Worm (Caenorhabditis elegans): ENCODE data around the gene F31E3.6.

The F31E3.6 gene

DNA sequence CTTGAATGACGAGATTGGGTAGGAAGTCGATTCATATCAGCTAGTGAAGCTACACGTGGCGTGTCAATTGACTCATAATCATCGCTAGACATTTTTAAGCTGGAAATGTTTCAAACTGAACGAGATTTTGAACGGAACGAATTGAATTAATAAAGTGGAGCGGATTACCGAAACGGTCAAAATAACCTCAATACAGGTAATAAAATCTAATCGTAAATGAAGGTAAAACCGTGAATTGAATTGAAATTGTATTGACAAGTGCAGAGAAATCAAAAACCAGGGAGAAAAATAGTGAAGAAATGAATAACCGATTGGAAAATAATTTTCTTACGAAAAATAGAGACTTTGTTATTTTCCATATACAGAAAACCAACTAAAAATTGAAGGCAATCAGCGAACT lies 47.2 kb downstream of the F31E3.6 start, which contains the start of gene cyk-1:
Gene cyk-1, minus strand, starts transcription at position 101 of the 400 bp plus-strand sequence.
- TF ChIP-seq R02D3.7 (tag; optimal IDR thresholded peaks at IDR 0.05) (no peak), ZK546.5 (tag; optimal IDR thresholded peaks at IDR 0.05) (no peak), fos-1 (tag; optimal IDR thresholded peaks at IDR 0.05) (no peak), blmp-1 (tag; optimal IDR thresholded peaks at IDR 0.05; ENCODE audit: insufficient read depth) (no peak)

DNA sequence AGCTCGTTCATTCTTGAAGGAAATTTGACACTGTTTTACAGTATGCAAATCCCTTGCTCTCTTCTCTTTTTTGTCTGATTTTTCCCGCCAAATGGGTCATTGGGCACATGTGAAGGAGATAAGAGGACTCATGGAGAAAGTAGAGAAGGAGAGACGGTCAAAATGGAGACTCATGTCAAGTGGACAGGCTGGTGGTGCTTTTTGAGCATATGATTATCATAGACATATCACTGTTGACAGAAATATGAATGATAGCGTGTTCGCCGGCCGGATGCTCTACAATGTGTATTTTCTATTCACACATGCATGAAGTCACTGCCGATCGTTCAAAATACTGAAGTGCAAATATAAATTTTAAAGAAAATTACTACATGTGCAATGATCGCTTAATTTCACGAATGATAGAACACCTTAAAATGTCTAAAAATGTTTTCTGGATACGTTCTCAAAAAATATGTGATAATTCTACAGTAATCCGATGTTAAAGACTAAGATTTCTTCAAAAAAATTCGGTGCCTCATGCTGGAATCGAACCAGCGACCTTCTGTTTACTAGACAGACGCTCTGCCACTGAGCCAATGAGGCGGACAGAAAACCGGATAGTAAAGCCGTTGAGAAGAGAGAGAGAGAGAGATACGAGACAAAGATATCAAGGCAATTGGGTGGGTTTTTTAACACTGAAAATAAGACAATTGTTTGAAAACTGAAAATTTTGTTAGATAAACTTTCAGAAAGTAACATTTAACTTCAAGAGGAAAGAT lies 48.3 kb downstream of the F31E3.6 start:
- peak; percentile 38 for TF ChIP-seq F13H6.1 (tag; optimal IDR thresholded peaks at IDR 0.05)
- no peak for TF ChIP-seq ztf-11 (tag; optimal IDR thresholded peaks at IDR 0.05)
- peak; percentile 18 for TF ChIP-seq sma-3 (GFP tag; optimal IDR thresholded peaks at IDR 0.05)
- TF ChIP-seq R02D3.7 (tag; optimal IDR thresholded peaks at IDR 0.05), result no peak
- TF ChIP-seq sma-9 (GFP tag; optimal IDR thresholded peaks at IDR 0.05), result peak; percentile 49
- no peak for TF ChIP-seq sma-9 (tag; optimal IDR thresholded peaks at IDR 0.05)
- TF ChIP-seq lsy-2 (tag; optimal IDR thresholded peaks at IDR 0.05), result peak in 1 of 2 experiments; percentile 52
- peak; percentile 43 for TF ChIP-seq crh-2 (tag; optimal IDR thresholded peaks at IDR 0.05)
- TF ChIP-seq unc-55 (GFP tag; optimal IDR thresholded peaks at IDR 0.05), result peak; percentile 62
- TF ChIP-seq C34F6.9 (tag; optimal IDR thresholded peaks at IDR 0.05), result peak; percentile 19
- TF ChIP-seq sem-4 (tag; optimal IDR thresholded peaks at IDR 0.05), result no peak
- no peak for TF ChIP-seq unc-39 (tag; optimal IDR thresholded peaks at IDR 0.05)
- peak; percentile 94 for TF ChIP-seq snpc-4 (tag; optimal IDR thresholded peaks at IDR 0.05)
- TF ChIP-seq nhr-129 (tag; optimal IDR thresholded peaks at IDR 0.05), result peak; percentile 62
- TF ChIP-seq lin-13 (GFP tag; optimal IDR thresholded peaks at IDR 0.05), result peak; percentile 27
- peak; percentile 27 for TF ChIP-seq gmeb-1 (tag; optimal IDR thresholded peaks at IDR 0.05)

DNA sequence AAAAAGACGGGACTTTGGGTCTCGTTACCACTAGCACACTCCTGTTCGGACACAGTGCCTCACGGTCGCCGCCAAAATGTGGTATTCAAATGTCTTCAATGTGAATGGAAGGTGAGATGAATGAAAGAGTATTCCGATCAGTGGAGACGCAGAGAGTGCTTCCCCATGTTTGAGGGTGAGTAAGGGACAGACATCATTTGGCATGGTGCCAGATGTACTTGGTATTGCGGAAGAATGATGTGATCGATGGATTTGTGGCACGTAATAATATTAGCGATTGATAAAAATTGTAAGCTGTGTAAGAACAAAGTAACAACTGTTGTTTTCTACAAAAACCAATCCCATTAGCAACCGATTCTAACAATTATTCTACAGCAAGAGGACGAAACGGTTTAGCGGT lies 50.2 kb downstream of the F31E3.6 start:
- TF ChIP-seq fos-1 (tag; optimal IDR thresholded peaks at IDR 0.05), result peak; percentile 3
- no peak for TF ChIP-seq unc-62 (GFP tag; optimal IDR thresholded peaks at IDR 0.05)
- TF ChIP-seq elt-3 (tag; optimal IDR thresholded peaks at IDR 0.05), result no peak
- TF ChIP-seq nhr-23 (tag; optimal IDR thresholded peaks at IDR 0.05), result no peak
- no peak for TF ChIP-seq ztf-1 (GFP tag; conservative IDR thresholded peaks at IDR 0.05)
- TF ChIP-seq nhr-237 (tag; optimal IDR thresholded peaks at IDR 0.05), result no peak
- TF ChIP-seq zag-1 (tag; optimal IDR thresholded peaks at IDR 0.05), result no peak

Measured in whole organism, L2 larva.